Fruit fly (Drosophila melanogaster): ENCODE data around the gene Rsod.
A peak's percentile ranks its signal among the peaks of the same experiment; 100 is the strongest.

Gene Rsod

dm6 chr3R:30170671-30171667, at the start of gene Rsod (continued):
- TF ChIP-seq lola (GFP tag; optimal IDR thresholded peaks at IDR 0.05): peak in 1 of 3 experiments; percentile 43
- no peak for TF ChIP-seq CG3163 (GFP tag; optimal IDR thresholded peaks at IDR 0.05)
- TF ChIP-seq hkb (optimal IDR thresholded peaks at IDR 0.05): no peak
- TF ChIP-seq hkb (GFP tag; IDR thresholded peaks at IDR 0.05): peak; percentile 82
- TF ChIP-seq dmrt99B (tag; optimal IDR thresholded peaks at IDR 0.05): peak; percentile 73
- TF ChIP-seq Dp (GFP tag; optimal IDR thresholded peaks at IDR 0.05): no peak
- peak; percentile 66 for TF ChIP-seq onecut (GFP tag; IDR thresholded peaks at IDR 0.05)
- TF ChIP-seq kay (GFP tag; optimal IDR thresholded peaks at IDR 0.05): no peak
- TF ChIP-seq hb (GFP tag; IDR thresholded peaks at IDR 0.05; ENCODE audit: partially characterized antibody): no peak
- TF ChIP-seq CG3838 (GFP tag; optimal IDR thresholded peaks at IDR 0.05): no peak
- no peak for TF ChIP-seq dan (GFP tag; IDR thresholded peaks at IDR 0.05)
- peak; percentile 84 for TF ChIP-seq otp (GFP tag; IDR thresholded peaks at IDR 0.05)
- no peak for TF ChIP-seq Myb (GFP tag; optimal IDR thresholded peaks at IDR 0.05)
- TF ChIP-seq CG8281 (tag; optimal IDR thresholded peaks at IDR 0.05): no peak
- no peak for TF ChIP-seq vnd (GFP tag; IDR thresholded peaks at IDR 0.05; ENCODE audit: partially characterized antibody)
- peak in 1 of 2 experiments; percentile 32 for TF ChIP-seq Pdp1 (GFP tag; optimal IDR thresholded peaks at IDR 0.05)
- no peak for TF ChIP-seq CG9609 (GFP tag; optimal IDR thresholded peaks at IDR 0.05)
- peak; percentile 38 for TF ChIP-seq CG17802 (tag; optimal IDR thresholded peaks at IDR 0.05)
- TF ChIP-seq lab (GFP tag; optimal IDR thresholded peaks at IDR 0.05): peak; percentile 54
- peak; percentile 14 for TF ChIP-seq Fer3 (tag; optimal IDR thresholded peaks at IDR 0.05)
- TF ChIP-seq Taf1 (GFP tag; IDR thresholded peaks at IDR 0.05): peak; percentile 61
- TF ChIP-seq CG1233 (GFP tag; optimal IDR thresholded peaks at IDR 0.05): peak; percentile 21
- TF ChIP-seq CG10147 (GFP tag; optimal IDR thresholded peaks at IDR 0.05): no peak
- peak; percentile 15 for TF ChIP-seq CG7556 (GFP tag; optimal IDR thresholded peaks at IDR 0.05)
- peak; percentile 40 for TF ChIP-seq ewg (GFP tag; optimal IDR thresholded peaks at IDR 0.05)
- no peak for TF ChIP-seq HLHmδ (GFP tag; optimal IDR thresholded peaks at IDR 0.05)
- TF ChIP-seq fru (optimal IDR thresholded peaks at IDR 0.05): no peak
- TF ChIP-seq CG1603 (tag; optimal IDR thresholded peaks at IDR 0.05): peak; percentile 64
- peak; percentile 66 for TF ChIP-seq sens-2 (GFP tag; IDR thresholded peaks at IDR 0.05)
- no peak for TF ChIP-seq CG10321 (GFP tag; IDR thresholded peaks at IDR 0.05)
- no peak for TF ChIP-seq exex (tag; optimal IDR thresholded peaks at IDR 0.05)
- peak; percentile 74; the same call in 2 of the 3 replicates for TF ChIP-seq row (GFP tag; IDR thresholded peaks at IDR 0.05)
- TF ChIP-seq Drgx (GFP tag; IDR thresholded peaks at IDR 0.05): peak; percentile 93
- peak; percentile 53 to 79 for TF ChIP-seq bsh (GFP tag; optimal IDR thresholded peaks at IDR 0.05)
- TF ChIP-seq CG11456 (GFP tag; IDR thresholded peaks at IDR 0.05): peak; percentile 63; the same call in 2 of the 3 replicates
- TF ChIP-seq Dip2 (GFP tag; IDR thresholded peaks at IDR 0.05): no peak
- peak; percentile 99 for TF ChIP-seq Blimp-1 (GFP tag; optimal IDR thresholded peaks at IDR 0.05)
- no peak for TF ChIP-seq Dip3 (GFP tag; optimal IDR thresholded peaks at IDR 0.05)
- peak; percentile 36 for TF ChIP-seq tap (tag; optimal IDR thresholded peaks at IDR 0.05)
- TF ChIP-seq CG7745 (tag; optimal IDR thresholded peaks at IDR 0.05): no peak
- TF ChIP-seq slbo (GFP tag; IDR thresholded peaks at IDR 0.05): peak; percentile 48; the same call in 1 of the 2 replicates
- TF ChIP-seq salm (tag; optimal IDR thresholded peaks at IDR 0.05): peak; percentile 37
- TF ChIP-seq pan (optimal IDR thresholded peaks at IDR 0.05): no peak
- TF ChIP-seq pan (GFP tag; optimal IDR thresholded peaks at IDR 0.05 in 1 of 2, IDR thresholded peaks at IDR 0.05 in 1 of 2): peak in 1 of 2 experiments; percentile 86
- TF ChIP-seq CG9437 (GFP tag; optimal IDR thresholded peaks at IDR 0.05): peak; percentile 15
- no peak for TF ChIP-seq ash1 (GFP tag; optimal IDR thresholded peaks at IDR 0.05)
- peak; percentile 40 for TF ChIP-seq CG10654 (GFP tag; optimal IDR thresholded peaks at IDR 0.05)
- no peak for TF ChIP-seq zf30C (GFP tag; optimal IDR thresholded peaks at IDR 0.05)

Measured in whole organism, embryonic.